Fruit fly (Drosophila melanogaster): ENCODE results near the gene CG17544.

CG17544 gene

DNA sequence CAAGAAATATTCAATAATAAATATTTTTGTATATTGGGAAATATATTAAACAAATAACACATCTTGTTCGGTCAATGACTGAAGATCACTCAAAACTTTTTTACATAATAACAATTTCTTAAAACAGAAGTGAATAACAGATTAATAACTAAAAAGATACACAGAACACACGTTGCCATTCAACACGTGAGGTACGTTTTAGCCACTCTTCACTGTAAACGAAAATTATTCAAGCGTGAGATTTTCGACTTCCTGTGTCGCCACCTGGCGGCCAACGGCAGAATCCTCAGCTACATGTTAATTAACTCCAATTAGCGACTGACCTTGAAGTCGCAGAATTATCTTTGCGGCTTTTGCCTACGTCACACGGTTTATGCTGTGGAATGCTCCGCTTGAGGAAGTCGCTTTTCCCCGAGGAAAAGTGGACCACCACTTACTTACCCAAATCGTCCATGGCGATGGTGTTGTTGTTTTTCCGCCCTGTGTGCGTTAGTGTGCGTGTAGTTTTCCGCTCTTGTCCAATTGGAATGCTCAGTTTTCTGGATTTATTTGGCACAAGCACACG lies 27.6 kb upstream of the CG17544 start (continued):
- TF ChIP-seq CG9437 (GFP tag; optimal IDR thresholded peaks at IDR 0.05) (peak; percentile 44), Gug (GFP tag; IDR thresholded peaks at IDR 0.05) (peak; percentile 76), ab (GFP tag; optimal IDR thresholded peaks at IDR 0.05) (no peak), NK7.1 (GFP tag; optimal IDR thresholded peaks at IDR 0.05) (no peak), lilli (GFP tag; optimal IDR thresholded peaks at IDR 0.05) (peak; percentile 78), CG10147 (GFP tag; optimal IDR thresholded peaks at IDR 0.05) (peak; percentile 66), CG12299 (tag; optimal IDR thresholded peaks at IDR 0.05) (no peak), hbn (GFP tag; IDR thresholded peaks at IDR 0.05; ENCODE audit: partially characterized antibody) (no peak), Gsc (GFP tag; IDR thresholded peaks at IDR 0.05) (no peak), Bdp1 (GFP tag; optimal IDR thresholded peaks at IDR 0.05) (peak; percentile 12), vnd (GFP tag; IDR thresholded peaks at IDR 0.05; ENCODE audit: partially characterized antibody) (no peak), CG7745 (tag; optimal IDR thresholded peaks at IDR 0.05) (peak; percentile 95), CHES-1-like (GFP tag; optimal IDR thresholded peaks at IDR 0.05) (peak; percentile 29), Oli (tag; optimal IDR thresholded peaks at IDR 0.05) (peak; percentile 74), Poxn (GFP tag; IDR thresholded peaks at IDR 0.05) (peak; percentile 16; the same call in 1 of the 2 replicates), Rx (GFP tag; IDR thresholded peaks at IDR 0.05) (peak; percentile 55), slbo (GFP tag; IDR thresholded peaks at IDR 0.05) (peak; percentile 85), D19A (tag; optimal IDR thresholded peaks at IDR 0.05) (peak; percentile 66), Hand (GFP tag; optimal IDR thresholded peaks at IDR 0.05) (no peak), CG3065 (GFP tag; optimal IDR thresholded peaks at IDR 0.05) (no peak), shn (GFP tag; optimal IDR thresholded peaks at IDR 0.05) (peak; percentile 42), CG2120 (GFP tag; optimal IDR thresholded peaks at IDR 0.05) (peak; percentile 69), sob (GFP tag; IDR thresholded peaks at IDR 0.05) (peak; percentile 65), CG7372 (GFP tag; IDR thresholded peaks at IDR 0.05) (peak; percentile 30; the same call in 1 of the 2 replicates), PHDP (tag; optimal IDR thresholded peaks at IDR 0.05) (peak; percentile 76), CG18599 (GFP tag; optimal IDR thresholded peaks at IDR 0.05) (peak; percentile 80), Mes4 (GFP tag; optimal IDR thresholded peaks at IDR 0.05) (peak; percentile 10), ken (GFP tag; IDR thresholded peaks at IDR 0.05) (peak; percentile 51; the same call in 1 of the 3 replicates), B-H1 (GFP tag; IDR thresholded peaks at IDR 0.05) (peak; percentile 45; the same call in 1 of the 3 replicates), bowl (GFP tag; IDR thresholded peaks at IDR 0.05) (no peak), org-1 (GFP tag; optimal IDR thresholded peaks at IDR 0.05) (peak; percentile 66), CG31224 (GFP tag; IDR thresholded peaks at IDR 0.05) (peak; percentile 38; the same call in 1 of the 2 replicates), CG31388 (GFP tag; optimal IDR thresholded peaks at IDR 0.05) (peak; percentile 34), CG16815 (GFP tag; optimal IDR thresholded peaks at IDR 0.05) (peak; percentile 53), CG3847 (GFP tag; IDR thresholded peaks at IDR 0.05) (peak; percentile 43), CG1792 (GFP tag; optimal IDR thresholded peaks at IDR 0.05) (no peak), CG4854 (GFP tag; optimal IDR thresholded peaks at IDR 0.05) (peak; percentile 45), ems (GFP tag; optimal IDR thresholded peaks at IDR 0.05) (no peak), CG12155 (GFP tag; optimal IDR thresholded peaks at IDR 0.05) (peak; percentile 44), Ravus (GFP tag; IDR thresholded peaks at IDR 0.05) (peak; percentile 30; the same call in 1 of the 2 replicates), MBD-R2 (GFP tag; IDR thresholded peaks at IDR 0.05) (peak; percentile 43; the same call in 1 of the 2 replicates), CG30403 (GFP tag; optimal IDR thresholded peaks at IDR 0.05) (peak; percentile 83), CG6854 (GFP tag; optimal IDR thresholded peaks at IDR 0.05) (peak; percentile 7), CG11456 (GFP tag; IDR thresholded peaks at IDR 0.05) (peak; percentile 70; the same call in 2 of the 3 replicates), CG1233 (GFP tag; optimal IDR thresholded peaks at IDR 0.05) (peak; percentile 53), Max (GFP tag; optimal IDR thresholded peaks at IDR 0.05) (peak; percentile 56), CG11093 (GFP tag; IDR thresholded peaks at IDR 0.05) (0 out of 3 replicates have a peak, but pooled peaks have one; percentile 27), ham (GFP tag; IDR thresholded peaks at IDR 0.05) (no peak), CTCF (GFP tag; optimal IDR thresholded peaks at IDR 0.05) (peak; percentile 93), ranshi (GFP tag; IDR thresholded peaks at IDR 0.05) (peak; percentile 73), CG6765 (GFP tag; optimal IDR thresholded peaks at IDR 0.05) (peak; percentile 44), danr (GFP tag; IDR thresholded peaks at IDR 0.05) (peak; percentile 50; the same call in 1 of the 2 replicates)
